Worm (Caenorhabditis elegans) whole organism, L3 larva: ENCODE data around the gene Y6E2A.7.

Experiments used
- daf-12 ChIP-seq: fragments of 150-350 bp; optimal IDR thresholded peaks from 2 replicates; lab custom pipeline; 2014; ENCODE audit warnings: missing biosample characterization, missing genetic modification reagents, missing genetic modification characterization
- egl-27 ChIP-seq: sonication (generic microtip); optimal IDR thresholded peaks from 4 replicates; lab custom pipeline; 2017; ENCODE audit warnings: missing biosample characterization, missing genetic modification reagents, missing genetic modification characterization
- elt-3 ChIP-seq, 3 experiments: fragments of 150-350 bp in 1 of 3; sonication (generic microtip) in 2 of 3; optimal IDR thresholded peaks; 2 replicates in 2 of 3; 4 replicates in 1 of 3; lab custom pipeline; 2014 to 2017; ENCODE audit warnings: missing biosample characterization in 3 of 3, missing genetic modification characterization in 3 of 3
- fos-1 ChIP-seq: fragments of 150-350 bp; optimal IDR thresholded peaks from 2 replicates; lab custom pipeline; 2014; ENCODE audit warnings: missing biosample characterization, missing genetic modification characterization
- pha-4 ChIP-seq: fragments of 150-350 bp; optimal IDR thresholded peaks from 2 replicates; lab custom pipeline; 2014; ENCODE audit warnings: missing biosample characterization, missing genetic modification reagents, missing genetic modification characterization
- skn-1 ChIP-seq: fragments of 150-350 bp; optimal IDR thresholded peaks from 2 replicates; lab custom pipeline; 2014; ENCODE audit warnings: missing biosample characterization, missing genetic modification characterization
- tbx-2 ChIP-seq: sonication (generic microtip); optimal IDR thresholded peaks from 2 replicates; lab custom pipeline; 2016; ENCODE audit warnings: mild to moderate bottlenecking, missing genetic modification characterization, missing compliant biosample characterization
- unc-62 ChIP-seq: fragments of 150-350 bp; sonication (generic microtip); optimal IDR thresholded peaks from 4 replicates; lab custom pipeline; 2014; ENCODE audit warnings: missing biosample characterization, missing genetic modification reagents, missing genetic modification characterization
- ztf-11 ChIP-seq: fragments of 150-350 bp; optimal IDR thresholded peaks from 2 replicates; lab custom pipeline; 2014; ENCODE audit warnings: missing biosample characterization, missing genetic modification characterization

- TF ChIP-seq pha-4 (no peak), skn-1 (tag; lab: Kevin White, UChicago) (no peak), egl-27 (tag; lab: Kevin White, UChicago) (no peak), ztf-11 (tag; lab: Kevin White, UChicago) (no peak), tbx-2 (tag; lab: Kevin White, UChicago) (no peak), daf-12 (tag; lab: Kevin White, UChicago) (no peak), unc-62 (GFP tag; lab: Kevin White, UChicago) (no peak), elt-3 (tag; optimal IDR thresholded peaks at IDR 0.05; lab: Kevin White, UChicago) (no peak), fos-1 (tag; lab: Kevin White, UChicago) (no peak)
Measured at ce11 chrV:15769072-15769471, 49.4 kb downstream of the Y6E2A.7 start, which contains the start of gene F57A10.4.
